Worm (Caenorhabditis elegans) whole organism, midembryonic: ENCODE results near the gene F54H12.10.

Experiments used
- T22C8.4 ChIP-seq: fragments of 200-800 bp; sonication (Bioruptor generic); IDR thresholded peaks from 2 replicates; pipeline ENCODE4 v1.3.6; 2022; ENCODE audit warnings: missing genetic modification characterization, missing compliant biosample characterization
- flt-1 ChIP-seq: fragments of 200-800 bp; sonication (Bioruptor generic); IDR thresholded peaks from 2 replicates; pipeline ENCODE4 v1.3.6; 2022; ENCODE audit warnings: missing genetic modification characterization, missing compliant biosample characterization
- ref-1 ChIP-seq: fragments of 200-800 bp; sonication (Bioruptor generic); conservative IDR thresholded peaks from 2 replicates; pipeline ENCODE4 v1.3.6; 2022; ENCODE audit warnings: missing genetic modification reagents, missing genetic modification characterization, missing compliant biosample characterization
- tab-1 ChIP-seq: fragments of 200-800 bp; sonication (Bioruptor generic); IDR thresholded peaks from 2 replicates; pipeline ENCODE4 v1.3.6; 2022; ENCODE audit warnings: missing genetic modification characterization, missing compliant biosample characterization
- ztf-29 ChIP-seq: fragments of 200-800 bp; sonication (Bioruptor generic); IDR thresholded peaks from 2 replicates; pipeline ENCODE4 v1.3.6; 2022; ENCODE audit warnings: missing genetic modification reagents, missing genetic modification characterization, missing compliant biosample characterization

ce11 chrIII:7941417-7941816 lies 17.4 kb downstream of the F54H12.10 start, which contains the start of gene kle-2:
- no peak for TF ChIP-seq ztf-29 (GFP tag; lab: Robert Waterston, UW)
- no peak for TF ChIP-seq T22C8.4
- no peak for TF ChIP-seq tab-1 (GFP tag; lab: Robert Waterston, UW)
- no peak for TF ChIP-seq ref-1
- TF ChIP-seq flt-1 (GFP tag; lab: Robert Waterston, UW): no peak
